Fruit fly (Drosophila melanogaster) whole organism, adult: Measurements from ENCODE around the gene WDR79.

Source experiments
- CG12768 ChIP-seq: fragments of 200-800 bp; sonication (Bioruptor generic); optimal IDR thresholded peaks from 2 replicates; lab custom pipeline; 2017; ENCODE audit warnings: missing biosample characterization, missing genetic modification characterization, mild to moderate bottlenecking, moderate library complexity, missing genetic modification reagents
- Mnt ChIP-seq: fragments of 200-800 bp; sonication (Bioruptor generic); optimal IDR thresholded peaks from 2 replicates; lab custom pipeline; 2016; ENCODE audit warnings: missing biosample characterization, mild to moderate bottlenecking, missing genetic modification characterization
- bab1 ChIP-seq: fragments of 200-800 bp; sonication (Bioruptor generic); optimal IDR thresholded peaks from 3 replicates; lab custom pipeline; 2019; ENCODE audit warnings: missing biosample characterization, mild to moderate bottlenecking, missing genetic modification characterization, moderate library complexity
- kay ChIP-seq: fragments of 200-800 bp; sonication (Bioruptor generic); peaks from one replicate; lab custom pipeline; 2016; ENCODE audit warnings: missing biosample characterization, missing genetic modification characterization, borderline replicate concordance
- ovo ChIP-seq: fragments of 200-800 bp; sonication (Bioruptor generic); optimal IDR thresholded peaks from 2 replicates; lab custom pipeline; 2016; ENCODE audit warnings: missing biosample characterization, missing genetic modification characterization
- pad ChIP-seq: fragments of 200-800 bp; sonication (Bioruptor generic); optimal IDR thresholded peaks from 3 replicates; lab custom pipeline; 2017; ENCODE audit warnings: missing biosample characterization, missing genetic modification characterization, mild to moderate bottlenecking, moderate library complexity, missing genetic modification reagents
- toe ChIP-seq: fragments of 200-800 bp; sonication (Bioruptor generic); optimal IDR thresholded peaks from 2 replicates; lab custom pipeline; 2016; ENCODE audit warnings: missing biosample characterization, missing genetic modification characterization

- no peak for TF ChIP-seq kay
- no peak for TF ChIP-seq toe (GFP tag; lab: Kevin White, UChicago)
- no peak for TF ChIP-seq pad (GFP tag; lab: Kevin White, UChicago)
- no peak for TF ChIP-seq ovo (GFP tag; lab: Kevin White, UChicago)
- no peak for TF ChIP-seq Mnt (GFP tag; lab: Kevin White, UChicago)
- no peak for TF ChIP-seq CG12768 (GFP tag; lab: Kevin White, UChicago)
- no peak for TF ChIP-seq bab1 (GFP tag; lab: Kevin White, UChicago)
These were observed 18.2 kb downstream of the WDR79 start for dm6 chr2L:6109313-6109847.
